Fruit fly (Drosophila melanogaster) whole organism, embryonic: Measurements from ENCODE around the gene ari-1.

Experiments used
- Blimp-1 ChIP-seq: fragments of 200-800 bp; sonication (Bioruptor generic); optimal IDR thresholded peaks from 3 replicates; lab custom pipeline; 2018; ENCODE audit warnings: missing biosample characterization, missing genetic modification characterization, mild to moderate bottlenecking, moderate library complexity, missing genetic modification reagents
- BtbVII ChIP-seq: fragments of 200-800 bp; sonication (Bioruptor generic); optimal IDR thresholded peaks from 3 replicates; lab custom pipeline; 2017; ENCODE audit warnings: missing biosample characterization, mild to moderate bottlenecking, missing genetic modification characterization
- CG10267 ChIP-seq: fragments of 200-800 bp; sonication (Bioruptor generic); optimal IDR thresholded peaks from 2 replicates; lab custom pipeline; 2018; ENCODE audit warnings: missing biosample characterization, mild to moderate bottlenecking, missing genetic modification characterization, moderate library complexity
- CG10543 ChIP-seq: fragments of 200-800 bp; sonication (Bioruptor generic); optimal IDR thresholded peaks from 3 replicates; lab custom pipeline; 2017; ENCODE audit warnings: missing biosample characterization, mild to moderate bottlenecking, missing genetic modification characterization, moderate library complexity
- CG11560 ChIP-seq: fragments of 200-800 bp; sonication (Bioruptor generic); IDR thresholded peaks from 3 replicates; pipeline ENCODE4 v1.3.6; 2022; ENCODE audit warnings: missing biosample characterization, missing genetic modification characterization
- CG12236 ChIP-seq: fragments of 200-800 bp; sonication (Bioruptor generic); optimal IDR thresholded peaks from 2 replicates; lab custom pipeline; 2016; ENCODE audit warnings: missing biosample characterization, missing genetic modification characterization
- CG14050 ChIP-seq: fragments of 200-800 bp; sonication (Bioruptor generic); IDR thresholded peaks from 3 replicates; pipeline ENCODE4 v1.3.6; 2022; ENCODE audit warnings: missing biosample characterization, missing genetic modification characterization
- CG15011 ChIP-seq: fragments of 200-800 bp; sonication (Bioruptor generic); optimal IDR thresholded peaks from 3 replicates; lab custom pipeline; 2018; ENCODE audit warnings: missing biosample characterization, mild to moderate bottlenecking, missing genetic modification characterization
- CG15073 ChIP-seq: fragments of 200-800 bp; sonication (Bioruptor generic); optimal IDR thresholded peaks from 2 replicates; lab custom pipeline; 2016; ENCODE audit warnings: missing biosample characterization, missing genetic modification characterization
- CG15269 ChIP-seq: fragments of 200-800 bp; sonication (Bioruptor generic); optimal IDR thresholded peaks from 2 replicates; lab custom pipeline; 2018; ENCODE audit warnings: missing biosample characterization, mild to moderate bottlenecking, missing genetic modification characterization, moderate library complexity
- CG18599 ChIP-seq: fragments of 200-800 bp; sonication (Bioruptor generic); optimal IDR thresholded peaks from 3 replicates; lab custom pipeline; 2017; ENCODE audit warnings: missing biosample characterization, missing genetic modification characterization, mild to moderate bottlenecking, moderate library complexity, missing genetic modification reagents
- CG18619 ChIP-seq: fragments of 200-800 bp; sonication (Bioruptor generic); optimal IDR thresholded peaks from 3 replicates; lab custom pipeline; 2017; ENCODE audit warnings: missing biosample characterization, mild to moderate bottlenecking, missing genetic modification characterization
- CG34376 ChIP-seq: fragments of 200-800 bp; sonication (Bioruptor generic); optimal IDR thresholded peaks from 2 replicates; lab custom pipeline; 2018; ENCODE audit warnings: missing biosample characterization, mild to moderate bottlenecking, missing genetic modification characterization
- CG3726 ChIP-seq: fragments of 200-800 bp; sonication (Bioruptor generic); IDR thresholded peaks from 3 replicates; pipeline ENCODE4, ENCODE4 v1.3.6; 2022; ENCODE audit warnings: missing biosample characterization, missing genetic modification characterization
- CG4820 ChIP-seq: fragments of 200-800 bp; sonication (Bioruptor generic); optimal IDR thresholded peaks from 3 replicates; lab custom pipeline; 2016; ENCODE audit warnings: missing biosample characterization, missing genetic modification characterization
- CG6254 ChIP-seq: fragments of 200-800 bp; sonication (Bioruptor generic); optimal IDR thresholded peaks from 3 replicates; lab custom pipeline; 2017; ENCODE audit warnings: mild to moderate bottlenecking, missing biosample characterization, missing genetic modification reagents, missing genetic modification characterization
- CG6765 ChIP-seq: fragments of 200-800 bp; sonication (Bioruptor generic); optimal IDR thresholded peaks from 3 replicates; lab custom pipeline; 2017; ENCODE audit warnings: missing biosample characterization, mild to moderate bottlenecking, missing genetic modification characterization
- CG6854 ChIP-seq: fragments of 200-800 bp; sonication (Bioruptor generic); optimal IDR thresholded peaks from 3 replicates; lab custom pipeline; 2017; ENCODE audit warnings: missing biosample characterization, mild to moderate bottlenecking, missing genetic modification characterization
- CG7271 ChIP-seq: fragments of 200-800 bp; sonication (Bioruptor generic); optimal IDR thresholded peaks from 2 replicates; lab custom pipeline; 2018; ENCODE audit warnings: missing biosample characterization, mild to moderate bottlenecking, missing genetic modification characterization, moderate library complexity
- CG7556 ChIP-seq: fragments of 200-800 bp; sonication (Bioruptor generic); optimal IDR thresholded peaks from 2 replicates; lab custom pipeline; 2017; ENCODE audit warnings: missing biosample characterization, mild to moderate bottlenecking, missing genetic modification characterization
- CG7839 ChIP-seq: fragments of 200-800 bp; sonication (Bioruptor generic); optimal IDR thresholded peaks from 3 replicates; lab custom pipeline; 2018; ENCODE audit warnings: missing biosample characterization, mild to moderate bottlenecking, missing genetic modification characterization, moderate library complexity
- CG9609 ChIP-seq: fragments of 200-800 bp; sonication (Bioruptor generic); optimal IDR thresholded peaks from 3 replicates; lab custom pipeline; 2016; ENCODE audit warnings: missing biosample characterization, missing genetic modification characterization
- CTCF ChIP-seq: fragments of 200-800 bp; sonication (Bioruptor generic); optimal IDR thresholded peaks from 2 replicates; lab custom pipeline; 2017; ENCODE audit warnings: missing biosample characterization, mild to moderate bottlenecking, missing genetic modification characterization, moderate library complexity
- D19A ChIP-seq: fragments of 200-800 bp; optimal IDR thresholded peaks from 3 replicates; lab custom pipeline; 2019; ENCODE audit warnings: missing biosample characterization, mild to moderate bottlenecking, missing genetic modification characterization, moderate library complexity
- Dbx ChIP-seq: fragments of 200-800 bp; sonication (Bioruptor generic); IDR thresholded peaks from 3 replicates; pipeline ENCODE4 v1.3.6; 2022; ENCODE audit warnings: missing biosample characterization, missing genetic modification characterization
- E2f1 ChIP-seq: fragments of 200-800 bp; sonication (Bioruptor generic); IDR thresholded peaks from 2 replicates; pipeline ENCODE4 v1.3.6; 2022; ENCODE audit warnings: missing biosample characterization, missing genetic modification characterization
- Ets97D ChIP-seq: fragments of 200-800 bp; sonication (Bioruptor generic); optimal IDR thresholded peaks from 3 replicates; lab custom pipeline; 2016; ENCODE audit warnings: missing biosample characterization, missing genetic modification characterization
- Gsc ChIP-seq: fragments of 200-800 bp; sonication (Bioruptor generic); IDR thresholded peaks from 2 replicates; pipeline ENCODE4 v1.3.6; 2022; ENCODE audit warnings: missing biosample characterization, missing genetic modification characterization
- HLH3B ChIP-seq: fragments of 200-800 bp; sonication (Bioruptor generic); IDR thresholded peaks from 2 replicates; pipeline ENCODE4 v1.3.6; 2022; ENCODE audit warnings: missing biosample characterization, missing genetic modification characterization
- Hmr ChIP-seq: fragments of 200-800 bp; sonication (Bioruptor generic); optimal IDR thresholded peaks from 3 replicates; lab custom pipeline; 2017; ENCODE audit warnings: mild to moderate bottlenecking, missing biosample characterization, missing genetic modification reagents, missing genetic modification characterization
- Hr3 ChIP-seq: fragments of 200-800 bp; sonication (Bioruptor generic); optimal IDR thresholded peaks from 3 replicates; lab custom pipeline; 2016; ENCODE audit warnings: missing biosample characterization, missing genetic modification characterization
- Jarid2 ChIP-seq: fragments of 200-800 bp; sonication (Bioruptor generic); optimal IDR thresholded peaks from 3 replicates; lab custom pipeline; 2017; ENCODE audit warnings: mild to moderate bottlenecking, missing biosample characterization, missing genetic modification reagents, missing genetic modification characterization
- Meics ChIP-seq: fragments of 200-800 bp; sonication (Bioruptor generic); optimal IDR thresholded peaks from 2 replicates; lab custom pipeline; 2017; ENCODE audit warnings: missing biosample characterization, mild to moderate bottlenecking, missing genetic modification characterization
- NFAT ChIP-seq: fragments of 200-800 bp; sonication (Bioruptor generic); IDR thresholded peaks from 2 replicates; pipeline ENCODE4 v1.3.6; 2022; ENCODE audit warnings: missing biosample characterization, missing genetic modification characterization
- Oli ChIP-seq: fragments of 200-800 bp; sonication (Bioruptor generic); optimal IDR thresholded peaks from 2 replicates; lab custom pipeline; 2018; ENCODE audit warnings: missing biosample characterization, mild to moderate bottlenecking, missing genetic modification characterization, moderate library complexity
- Sox102F ChIP-seq: fragments of 200-800 bp; sonication (Bioruptor generic); optimal IDR thresholded peaks from 2 replicates; lab custom pipeline; 2018; ENCODE audit warnings: missing biosample characterization, mild to moderate bottlenecking, missing genetic modification characterization, moderate library complexity
- Xbp1 ChIP-seq: fragments of 200-800 bp; sonication (Bioruptor generic); optimal IDR thresholded peaks from 3 replicates; lab custom pipeline; 2016; ENCODE audit warnings: missing biosample characterization, mild to moderate bottlenecking, missing genetic modification characterization
- ase ChIP-seq: fragments of 200-800 bp; sonication (Bioruptor generic); IDR thresholded peaks from 3 replicates; pipeline ENCODE4 v1.3.6; 2022; ENCODE audit warnings: missing biosample characterization, missing genetic modification characterization
- btn ChIP-seq: fragments of 200-800 bp; sonication (Bioruptor generic); optimal IDR thresholded peaks from 2 replicates; lab custom pipeline; 2016; ENCODE audit warnings: missing biosample characterization, missing genetic modification characterization
- cas ChIP-seq: fragments of 200-800 bp; sonication (Bioruptor generic); IDR thresholded peaks from 2 replicates; pipeline ENCODE4 v1.3.6; 2022; ENCODE audit warnings: missing biosample characterization, missing genetic modification characterization
- dan ChIP-seq: fragments of 200-800 bp; sonication (Bioruptor generic); IDR thresholded peaks from 2 replicates; pipeline ENCODE4 v1.3.6; 2022; ENCODE audit warnings: missing biosample characterization, missing genetic modification characterization
- dysf ChIP-seq: fragments of 200-800 bp; sonication (Bioruptor generic); IDR thresholded peaks from 3 replicates; pipeline ENCODE4 v1.3.6; 2022; ENCODE audit warnings: missing biosample characterization, missing genetic modification characterization
- ind ChIP-seq: fragments of 200-800 bp; sonication (Bioruptor generic); optimal IDR thresholded peaks from 3 replicates; lab custom pipeline; 2016; ENCODE audit warnings: missing biosample characterization, missing genetic modification characterization
- kah ChIP-seq: fragments of 200-800 bp; sonication (Bioruptor generic); optimal IDR thresholded peaks from 2 replicates; lab custom pipeline; 2018; ENCODE audit warnings: missing biosample characterization, mild to moderate bottlenecking, missing genetic modification characterization
- knrl ChIP-seq: fragments of 200-800 bp; sonication (Bioruptor generic); IDR thresholded peaks from 3 replicates; pipeline ENCODE4 v1.3.6; 2022; ENCODE audit warnings: missing biosample characterization, missing genetic modification characterization; ENCODE audit not compliant: partially characterized antibody
- mld ChIP-seq: fragments of 200-800 bp; sonication (Bioruptor generic); IDR thresholded peaks from 3 replicates; pipeline ENCODE4 v1.3.6; 2022; ENCODE audit warnings: missing biosample characterization, missing genetic modification characterization; ENCODE audit not compliant: partially characterized antibody
- nmo ChIP-seq: fragments of 200-800 bp; sonication (Bioruptor generic); optimal IDR thresholded peaks from 2 replicates; lab custom pipeline; 2018; ENCODE audit warnings: missing biosample characterization, mild to moderate bottlenecking, missing genetic modification characterization, moderate library complexity
- row ChIP-seq: fragments of 200-800 bp; sonication (Bioruptor generic); IDR thresholded peaks from 3 replicates; pipeline ENCODE4 v1.3.6; 2022; ENCODE audit warnings: missing biosample characterization, missing genetic modification characterization
- run ChIP-seq: fragments of 200-800 bp; sonication (Bioruptor generic); optimal IDR thresholded peaks from 3 replicates; lab custom pipeline; 2018; ENCODE audit warnings: missing biosample characterization, mild to moderate bottlenecking, missing genetic modification characterization
- sima ChIP-seq: fragments of 200-800 bp; sonication (Bioruptor generic); optimal IDR thresholded peaks from 2 replicates; lab custom pipeline; 2016; ENCODE audit warnings: missing biosample characterization, missing genetic modification characterization
- unc-4 ChIP-seq: fragments of 200-800 bp; sonication (Bioruptor generic); IDR thresholded peaks from 2 replicates; pipeline ENCODE4 v1.3.6; 2022; ENCODE audit warnings: missing biosample characterization, missing genetic modification characterization; ENCODE audit not compliant: partially characterized antibody
- zfh2 ChIP-seq: fragments of 200-800 bp; sonication (Bioruptor generic); optimal IDR thresholded peaks from 2 replicates; lab custom pipeline; 2016; ENCODE audit warnings: missing biosample characterization, missing genetic modification characterization

Gene ari-1

DNA sequence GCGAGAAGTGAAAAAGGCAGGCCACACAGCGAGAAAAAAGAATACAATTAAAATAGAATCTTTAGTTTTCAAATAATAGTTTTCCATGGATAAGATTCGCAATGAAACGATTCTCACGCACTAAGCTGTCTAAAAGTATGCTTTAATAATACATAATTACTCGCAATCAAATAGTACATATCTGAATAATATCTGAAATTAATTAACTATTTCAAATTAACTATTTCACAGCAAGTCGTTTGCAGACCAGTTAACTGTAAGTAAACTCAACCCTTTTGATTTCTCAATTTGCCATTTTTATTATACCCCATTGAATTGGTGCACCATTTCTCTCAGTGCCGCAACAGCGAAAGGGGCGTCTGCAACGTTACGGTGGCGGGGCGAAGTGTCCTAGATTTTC lies 12.1 kb downstream of the ari-1 start (continued):
- TF ChIP-seq zfh2 (peak; percentile 7), CG10267 (tag; lab: Kevin White, UChicago) (no peak), ind (GFP tag; lab: Kevin White, UChicago) (peak; percentile 2), CG18599 (GFP tag; lab: Kevin White, UChicago) (peak; percentile 77), CG7271 (no peak), dysf (GFP tag; lab: Robert Waterston, UW) (0 out of 3 replicates have a peak, but pooled peaks have one; percentile 36), CG14050 (GFP tag; lab: Robert Waterston, UW) (no peak), Sox102F (GFP tag; lab: Kevin White, UChicago) (peak; percentile 21), Hmr (GFP tag; lab: Kevin White, UChicago) (peak; percentile 63), Ets97D (GFP tag; lab: Kevin White, UChicago) (no peak), CG15269 (peak; percentile 42), CG4820 (GFP tag; lab: Kevin White, UChicago) (no peak), CG34376 (GFP tag; lab: Kevin White, UChicago) (peak; percentile 56), Jarid2 (GFP tag; lab: Kevin White, UChicago) (no peak), CG11560 (tag; lab: Robert Waterston, UW) (no peak), btn (GFP tag; lab: Kevin White, UChicago) (no peak), Hr3 (GFP tag; lab: Kevin White, UChicago) (peak; percentile 26), CG3726 (no peak), knrl (GFP tag; lab: Robert Waterston, UW) (no peak), CG6254 (GFP tag; lab: Kevin White, UChicago) (no peak), unc-4 (GFP tag; lab: Robert Waterston, UW) (no peak), cas (GFP tag; lab: Robert Waterston, UW) (no peak), CG15073 (GFP tag; lab: Kevin White, UChicago) (no peak), Blimp-1 (GFP tag; lab: Kevin White, UChicago) (no peak), Oli (peak; percentile 28), CG6854 (GFP tag; lab: Kevin White, UChicago) (peak; percentile 37), run (tag; lab: Kevin White, UChicago) (no peak), Meics (GFP tag; lab: Kevin White, UChicago) (peak; percentile 64), CG6765 (GFP tag; lab: Kevin White, UChicago) (peak; percentile 14), Xbp1 (GFP tag; lab: Kevin White, UChicago) (no peak), NFAT (GFP tag; lab: Robert Waterston, UW) (no peak), sima (no peak), ase (no peak), CG9609 (GFP tag; lab: Kevin White, UChicago) (no peak), CG12236 (GFP tag; lab: Kevin White, UChicago) (no peak), Gsc (GFP tag; lab: Robert Waterston, UW) (no peak), dan (no peak), row (peak; percentile 34; the same call in 1 of the 3 replicates), CG10543 (GFP tag; lab: Kevin White, UChicago) (peak; percentile 38), E2f1 (GFP tag; lab: Robert Waterston, UW) (no peak), CG15011 (GFP tag; lab: Kevin White, UChicago) (peak; percentile 36), BtbVII (GFP tag; lab: Kevin White, UChicago) (peak; percentile 56), Dbx (no peak), CG7839 (tag; lab: Kevin White, UChicago) (peak; percentile 55), CG7556 (peak; percentile 74), D19A (tag; lab: Kevin White, UChicago) (no peak), CG18619 (no peak), kah (GFP tag; lab: Kevin White, UChicago) (no peak), CTCF (GFP tag; lab: Kevin White, UChicago) (no peak), mld (GFP tag; lab: Robert Waterston, UW) (no peak), HLH3B (no peak), nmo (GFP tag; lab: Kevin White, UChicago) (peak; percentile 51)
